Worm (Caenorhabditis elegans) whole organism, early embryonic: ENCODE data around the gene D1053.4.

Source experiments
- ceh-13 ChIP-seq: fragments of 200-800 bp; sonication (Bioruptor generic); optimal IDR thresholded peaks from 2 replicates; lab custom pipeline; 2018; ENCODE audit warnings: mild to moderate bottlenecking, missing genetic modification characterization, missing compliant biosample characterization
- ets-7 ChIP-seq: sonication (generic microtip); optimal IDR thresholded peaks from 2 replicates; lab custom pipeline; 2016; ENCODE audit warnings: missing genotype, missing genetic modification characterization, missing compliant biosample characterization

- TF ChIP-seq ets-7 (tag; lab: Kevin White, UChicago) = no peak
- no peak for TF ChIP-seq ceh-13 (GFP tag; lab: Kevin White, UChicago)
Measured at ce11 chrX:11769278-11769677, 45.7 kb upstream of the D1053.4 start, which contains the start of gene ttx-3.
